Fruit fly (Drosophila melanogaster): ENCODE data around the gene CG17127.

dm6 chr2L:10748218-10748617, 22.4 kb upstream of the CG17127 start:
- TF ChIP-seq CG8478 (optimal IDR thresholded peaks at IDR 0.05) (no peak), CTCF (optimal IDR thresholded peaks at IDR 0.05) (no peak)
